Fruit fly (Drosophila melanogaster): Measurements from ENCODE around the gene Ugt303A1.

Gene Ugt303A1

dm6 chr3R:11175308-11175707 lies at the start of gene Ugt303A1, which contains the start of gene Ugt304A1:
Gene Ugt303A1 (plus strand): TSS chr3R:11175529.
Gene Ugt304A1 (minus strand): TSS chr3R:11175408.
- no peak for TF ChIP-seq Sin3A (optimal IDR thresholded peaks at IDR 0.05)
- TF ChIP-seq ttk (optimal IDR thresholded peaks at IDR 0.05), result no peak
- TF ChIP-seq insv (optimal IDR thresholded peaks at IDR 0.05), result no peak
- TF ChIP-seq h (optimal IDR thresholded peaks at IDR 0.05), result no peak

DNA sequence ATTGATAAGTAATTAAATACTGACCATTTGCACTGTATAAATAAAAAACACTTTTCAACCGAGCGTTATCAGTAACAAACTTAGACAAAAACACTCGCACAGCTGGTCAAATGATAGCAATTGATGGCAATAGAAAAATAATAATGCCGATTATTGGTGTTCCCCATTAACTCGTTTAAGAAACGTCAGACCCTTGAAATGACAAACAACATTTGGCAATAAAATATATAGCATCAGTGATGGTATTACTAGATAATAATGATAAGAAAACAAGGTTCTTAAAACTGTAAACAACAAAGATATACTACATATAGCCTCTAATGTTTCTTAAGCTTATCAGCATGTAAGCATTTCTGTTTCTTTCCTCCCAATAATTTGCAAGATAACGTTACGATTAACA lies 48.9 kb upstream of the Ugt303A1 start:
- TF ChIP-seq Sin3A (optimal IDR thresholded peaks at IDR 0.05) (no peak), insv (optimal IDR thresholded peaks at IDR 0.05) (no peak), h (optimal IDR thresholded peaks at IDR 0.05) (no peak), Myc (optimal IDR thresholded peaks at IDR 0.05) (no peak), ttk (optimal IDR thresholded peaks at IDR 0.05) (no peak), psq (optimal IDR thresholded peaks at IDR 0.05) (no peak)

DNA sequence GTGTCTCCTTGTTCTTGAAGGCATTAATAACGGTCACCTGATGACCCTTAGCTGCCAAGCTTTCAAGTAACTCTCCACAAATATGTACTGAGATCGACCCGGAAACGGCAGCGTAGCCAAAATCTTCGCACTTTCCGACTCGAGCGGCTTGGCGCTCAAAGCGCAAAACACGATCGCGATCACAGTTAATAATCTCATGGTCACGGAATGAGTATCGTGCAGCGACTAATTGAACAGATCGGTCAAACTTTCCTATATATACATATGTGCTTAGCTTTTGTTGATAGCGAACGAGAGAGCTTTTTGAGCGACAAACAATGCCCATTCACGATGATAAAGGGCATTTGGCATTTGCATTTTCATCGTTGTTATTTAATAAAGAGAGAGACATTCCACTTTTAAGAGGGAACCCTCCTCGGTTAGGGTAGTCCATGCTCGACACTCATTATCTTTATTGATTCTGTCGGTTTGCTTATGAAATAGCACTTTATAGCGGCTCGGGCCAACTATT lies 47.2 kb upstream of the Ugt303A1 start, which contains the start of gene Ugt35C1:
Gene Ugt35C1, minus strand, starts transcription at position 213 of the 511 bp plus-strand sequence.
- TF ChIP-seq insv (optimal IDR thresholded peaks at IDR 0.05) (no peak), Myc (optimal IDR thresholded peaks at IDR 0.05) (no peak), ttk (optimal IDR thresholded peaks at IDR 0.05) (no peak), psq (optimal IDR thresholded peaks at IDR 0.05) (no peak), Sin3A (optimal IDR thresholded peaks at IDR 0.05) (no peak), h (optimal IDR thresholded peaks at IDR 0.05) (no peak)

DNA sequence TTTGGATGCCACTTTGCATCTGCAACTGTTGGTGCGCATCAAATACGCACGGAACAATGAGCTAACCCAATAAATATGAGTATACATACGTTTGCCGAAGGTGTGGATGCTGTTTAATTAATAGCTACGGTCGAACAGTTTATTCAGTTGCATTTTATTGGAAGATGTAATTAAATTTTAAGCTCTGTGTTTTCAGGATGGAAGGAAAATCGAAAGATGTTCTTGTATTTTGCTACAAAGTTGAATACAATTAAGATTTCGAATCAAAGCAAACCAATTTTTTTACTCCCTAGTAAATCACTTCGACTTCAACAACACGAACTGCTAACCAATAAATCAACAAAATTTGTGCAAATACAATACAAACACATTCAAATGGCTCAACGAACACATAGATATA lies 38.5 kb upstream of the Ugt303A1 start, which contains the start of gene mAcon2:
Gene mAcon2, plus strand, starts transcription at position 301 of the 400 bp plus-strand sequence.
- TF ChIP-seq h (optimal IDR thresholded peaks at IDR 0.05), result no peak

DNA sequence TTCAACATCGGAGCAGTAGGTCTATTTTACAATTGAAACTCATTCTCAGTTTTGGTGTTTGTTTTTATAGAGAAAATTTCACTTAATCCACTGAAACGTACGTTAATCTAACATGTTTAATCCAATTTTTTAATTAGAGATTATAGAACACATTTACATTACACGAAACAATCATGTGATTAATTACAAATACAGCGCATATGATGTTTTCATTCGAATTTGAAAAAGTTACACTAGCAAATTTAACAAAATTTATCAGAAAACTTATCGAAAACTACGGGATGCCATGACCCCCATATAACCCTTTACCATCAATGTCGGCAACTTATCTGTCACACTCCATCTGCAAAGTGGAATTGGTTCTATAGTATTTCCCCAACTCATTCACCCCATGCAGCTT lies 30.2 kb upstream of the Ugt303A1 start, which contains the start of gene CheA86a:
Gene CheA86a, minus strand, starts transcription at position 101 of the 400 bp plus-strand sequence.
- TF ChIP-seq ttk (optimal IDR thresholded peaks at IDR 0.05), result no peak
- no peak for TF ChIP-seq psq (optimal IDR thresholded peaks at IDR 0.05)
- no peak for TF ChIP-seq insv (optimal IDR thresholded peaks at IDR 0.05)
- no peak for TF ChIP-seq Myc (optimal IDR thresholded peaks at IDR 0.05)
- TF ChIP-seq Sin3A (optimal IDR thresholded peaks at IDR 0.05), result no peak
- TF ChIP-seq h (optimal IDR thresholded peaks at IDR 0.05), result no peak

- no peak for TF ChIP-seq psq (optimal IDR thresholded peaks at IDR 0.05)
- no peak for TF ChIP-seq insv (optimal IDR thresholded peaks at IDR 0.05)
- no peak for TF ChIP-seq Sin3A (optimal IDR thresholded peaks at IDR 0.05)
- no peak for TF ChIP-seq ttk (optimal IDR thresholded peaks at IDR 0.05)
- no peak for TF ChIP-seq h (optimal IDR thresholded peaks at IDR 0.05)
- TF ChIP-seq Myc (optimal IDR thresholded peaks at IDR 0.05), result no peak
Measured at dm6 chr3R:11153799-11154273, 21.5 kb upstream of the Ugt303A1 start, which contains the start of gene Ugt302K1. Gene Ugt302K1 (minus strand): TSS chr3R:11153849.

- TF ChIP-seq Sin3A (optimal IDR thresholded peaks at IDR 0.05) (no peak), ttk (optimal IDR thresholded peaks at IDR 0.05) (no peak)
Measured at dm6 chr3R:11154576-11155113, 20.7 kb upstream of the Ugt303A1 start, which contains the start of gene Ugt302E1. Gene Ugt302E1 (plus strand): TSS chr3R:11154626.

DNA sequence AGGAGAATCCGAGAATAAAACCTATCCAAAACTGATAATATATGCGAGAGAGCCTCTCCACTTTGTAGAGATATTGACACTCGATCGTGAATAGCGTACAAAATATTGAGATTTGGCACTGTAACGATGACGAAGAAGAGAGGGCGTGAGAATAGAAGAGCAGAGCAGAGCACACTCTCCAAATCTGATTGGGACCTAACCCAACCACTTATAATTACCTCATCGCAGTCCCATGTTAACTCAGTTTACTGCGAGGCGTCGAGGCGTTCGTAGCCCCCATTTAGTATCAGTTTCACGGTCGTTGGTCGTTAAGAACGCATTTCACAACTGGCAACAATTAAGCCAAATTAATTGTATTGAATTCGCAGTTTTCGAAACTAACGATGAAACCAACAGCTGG lies 18.5 kb upstream of the Ugt303A1 start, which contains the start of gene Ugt302C1:
Gene Ugt302C1, plus strand, starts transcription at position 241 of the 400 bp plus-strand sequence.
- TF ChIP-seq Myc (optimal IDR thresholded peaks at IDR 0.05), result no peak

- TF ChIP-seq ttk (optimal IDR thresholded peaks at IDR 0.05), result no peak
- no peak for TF ChIP-seq insv (optimal IDR thresholded peaks at IDR 0.05)
- TF ChIP-seq h (optimal IDR thresholded peaks at IDR 0.05), result no peak
- no peak for TF ChIP-seq psq (optimal IDR thresholded peaks at IDR 0.05)
- TF ChIP-seq Sin3A (optimal IDR thresholded peaks at IDR 0.05), result no peak
- no peak for TF ChIP-seq Myc (optimal IDR thresholded peaks at IDR 0.05)
Measured at dm6 chr3R:11160907-11161306, 14.4 kb upstream of the Ugt303A1 start, which contains the start of gene CG4757. Gene CG4757 (plus strand): TSS chr3R:11161207.

dm6 chr3R:11165974-11166373 lies 9.4 kb upstream of the Ugt303A1 start, which contains the start of gene Ugt35E1:
Gene Ugt35E1 (minus strand): TSS chr3R:11166074.
- TF ChIP-seq h (optimal IDR thresholded peaks at IDR 0.05), result no peak
- TF ChIP-seq ttk (optimal IDR thresholded peaks at IDR 0.05), result no peak
- TF ChIP-seq insv (optimal IDR thresholded peaks at IDR 0.05), result no peak
- no peak for TF ChIP-seq psq (optimal IDR thresholded peaks at IDR 0.05)

DNA sequence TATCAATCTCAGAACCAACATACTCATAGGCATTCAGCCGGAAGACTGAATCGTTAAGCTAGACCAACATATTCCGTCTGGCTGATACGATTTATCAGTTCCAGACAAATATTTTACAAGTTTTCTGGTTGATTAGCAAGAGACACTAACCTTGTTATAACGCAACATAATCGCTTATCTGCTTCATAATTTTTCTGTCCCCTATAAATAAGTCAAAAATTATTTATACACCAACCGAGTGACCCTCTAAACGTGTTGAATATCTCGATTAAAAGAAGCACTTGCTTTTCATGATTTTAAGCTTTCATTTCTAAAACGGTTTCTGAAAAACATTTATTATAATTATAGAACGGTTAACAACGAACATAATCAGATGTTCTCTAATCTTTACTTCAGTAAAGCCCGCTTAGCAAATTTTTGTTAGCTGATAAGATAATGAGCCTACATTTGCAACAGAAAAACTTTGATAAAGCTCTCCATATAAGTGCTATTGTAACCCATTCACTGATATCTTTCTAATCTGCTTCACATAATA lies 7.3 kb upstream of the Ugt303A1 start, which contains the start of gene Ugt35E2:
Gene Ugt35E2, minus strand, starts transcription at position 51 of the 535 bp plus-strand sequence.
- TF ChIP-seq insv (optimal IDR thresholded peaks at IDR 0.05), result no peak
- TF ChIP-seq psq (optimal IDR thresholded peaks at IDR 0.05), result no peak
- no peak for TF ChIP-seq Myc (optimal IDR thresholded peaks at IDR 0.05)
- no peak for TF ChIP-seq h (optimal IDR thresholded peaks at IDR 0.05)
- no peak for TF ChIP-seq Sin3A (optimal IDR thresholded peaks at IDR 0.05)
- no peak for TF ChIP-seq ttk (optimal IDR thresholded peaks at IDR 0.05)

dm6 chr3R:11170146-11170545 lies 5.2 kb upstream of the Ugt303A1 start, which contains the start of gene Ugt35B1:
Gene Ugt35B1 (minus strand): TSS chr3R:11170246.
- no peak for TF ChIP-seq insv (optimal IDR thresholded peaks at IDR 0.05)
- TF ChIP-seq h (optimal IDR thresholded peaks at IDR 0.05), result no peak
- no peak for TF ChIP-seq psq (optimal IDR thresholded peaks at IDR 0.05)
- no peak for TF ChIP-seq ttk (optimal IDR thresholded peaks at IDR 0.05)
- no peak for TF ChIP-seq Sin3A (optimal IDR thresholded peaks at IDR 0.05)
- no peak for TF ChIP-seq Myc (optimal IDR thresholded peaks at IDR 0.05)
